Worm (Caenorhabditis elegans) whole organism, L2 larva: ENCODE data around the gene T07E3.4.

Experiments used
- C34F6.9 ChIP-seq: fragments of 150-350 bp; optimal IDR thresholded peaks from 2 replicates; lab custom pipeline; 2014; ENCODE audit warnings: missing biosample characterization, missing genetic modification characterization
- F13H6.1 ChIP-seq: sonication (generic microtip); optimal IDR thresholded peaks from 2 replicates; lab custom pipeline; 2016; ENCODE audit warnings: missing genetic modification characterization, missing compliant biosample characterization
- R02D3.7 ChIP-seq: fragments of 150-350 bp; optimal IDR thresholded peaks from 2 replicates; lab custom pipeline; 2014; ENCODE audit warnings: missing biosample characterization, missing genetic modification characterization
- Y55F3AM.14 ChIP-seq: fragments of 200-800 bp; sonication (Bioruptor generic); optimal IDR thresholded peaks from 2 replicates; lab custom pipeline; 2018; ENCODE audit warnings: mild to moderate bottlenecking, missing genetic modification characterization, missing compliant biosample characterization
- ZK546.5 ChIP-seq: sonication (generic microtip); optimal IDR thresholded peaks from 2 replicates; lab custom pipeline; 2017; ENCODE audit warnings: missing biosample characterization, missing genetic modification characterization
- aly-2 ChIP-seq: fragments of 150-350 bp; optimal IDR thresholded peaks from 2 replicates; lab custom pipeline; 2014; ENCODE audit warnings: missing biosample characterization, missing genetic modification characterization
- ama-1 ChIP-seq: fragments of 150-350 bp; optimal IDR thresholded peaks from 2 replicates; lab custom pipeline; 2018; ENCODE audit warnings: inconsistent platforms
- blmp-1 ChIP-seq: sonication (generic microtip); optimal IDR thresholded peaks from 2 replicates; lab custom pipeline; 2017; ENCODE audit warnings: missing genetic modification characterization, mild to moderate bottlenecking, missing compliant biosample characterization, antibody characterized with exemption, moderate library complexity; ENCODE audit not compliant: insufficient read depth
- ceh-82 ChIP-seq: fragments of 150-350 bp; optimal IDR thresholded peaks from 2 replicates; lab custom pipeline; 2014; ENCODE audit warnings: missing biosample characterization, missing genetic modification characterization
- crh-2 ChIP-seq: sonication (generic microtip); optimal IDR thresholded peaks from 2 replicates; lab custom pipeline; 2017; ENCODE audit warnings: missing biosample characterization, missing genetic modification characterization
- elt-1 ChIP-seq: fragments of 150-350 bp; optimal IDR thresholded peaks from 2 replicates; lab custom pipeline; 2014; ENCODE audit warnings: missing biosample characterization, missing genetic modification characterization
- elt-3 ChIP-seq: sonication (generic microtip); optimal IDR thresholded peaks from 2 replicates; lab custom pipeline; 2017; ENCODE audit warnings: missing biosample characterization, missing genetic modification characterization
- fos-1 ChIP-seq: fragments of 150-350 bp; optimal IDR thresholded peaks from 2 replicates; lab custom pipeline; 2014; ENCODE audit warnings: missing biosample characterization, missing genetic modification characterization
- lin-13 ChIP-seq: fragments of 150-350 bp; optimal IDR thresholded peaks from 2 replicates; lab custom pipeline; 2014; ENCODE audit warnings: missing biosample characterization, missing genetic modification reagents, missing genetic modification characterization
- lin-39 ChIP-seq: fragments of 150-350 bp; optimal IDR thresholded peaks from 2 replicates; lab custom pipeline; 2014; ENCODE audit warnings: missing biosample characterization, missing genetic modification reagents, missing genetic modification characterization
- lsy-2 ChIP-seq, 2 experiments: fragments of 150-350 bp in 1 of 2; sonication (generic microtip) in 1 of 2; optimal IDR thresholded peaks; 2 replicates each; lab custom pipeline; 2014 to 2017; ENCODE audit warnings: missing biosample characterization in 2 of 2, missing genetic modification characterization in 2 of 2
- mab-5 ChIP-seq: fragments of 150-350 bp; optimal IDR thresholded peaks from 2 replicates; lab custom pipeline; 2014; ENCODE audit warnings: missing biosample characterization, missing genetic modification characterization
- mbf-1 ChIP-seq: sonication (generic microtip); optimal IDR thresholded peaks from 2 replicates; lab custom pipeline; 2017; ENCODE audit warnings: missing biosample characterization, missing genetic modification characterization
- mdl-1 ChIP-seq, 2 experiments: fragments of 150-350 bp in 1 of 2; sonication (generic microtip) in 1 of 2; optimal IDR thresholded peaks; 2 replicates each; lab custom pipeline; 2017; ENCODE audit warnings: missing biosample characterization in 2 of 2, missing genetic modification characterization in 2 of 2
- nhr-10 ChIP-seq: sonication (generic microtip); optimal IDR thresholded peaks from 2 replicates; lab custom pipeline; 2017; ENCODE audit warnings: missing biosample characterization, missing genetic modification characterization
- nhr-11 ChIP-seq: fragments of 150-350 bp; optimal IDR thresholded peaks from 2 replicates; lab custom pipeline; 2014; ENCODE audit warnings: missing biosample characterization, missing genetic modification characterization
- nhr-12 ChIP-seq: fragments of 150-350 bp; optimal IDR thresholded peaks from 2 replicates; lab custom pipeline; 2014; ENCODE audit warnings: missing biosample characterization, missing genetic modification characterization
- nhr-129 ChIP-seq: fragments of 150-350 bp; optimal IDR thresholded peaks from 2 replicates; lab custom pipeline; 2014; ENCODE audit warnings: missing biosample characterization, missing genetic modification characterization
- nhr-21 ChIP-seq: fragments of 150-350 bp; optimal IDR thresholded peaks from 2 replicates; lab custom pipeline; 2014; ENCODE audit warnings: missing biosample characterization, missing genetic modification characterization
- nhr-23 ChIP-seq: fragments of 150-350 bp; optimal IDR thresholded peaks from 2 replicates; lab custom pipeline; 2014; ENCODE audit warnings: missing biosample characterization, missing genetic modification reagents, missing genetic modification characterization
- nhr-25 ChIP-seq: fragments of 150-350 bp; sonication (generic microtip); optimal IDR thresholded peaks from 3 replicates; lab custom pipeline; 2014; ENCODE audit warnings: missing biosample characterization, missing genetic modification characterization
- nhr-77 ChIP-seq: fragments of 150-350 bp; optimal IDR thresholded peaks from 2 replicates; lab custom pipeline; 2014; ENCODE audit warnings: missing biosample characterization, missing genetic modification characterization
- sem-4 ChIP-seq: fragments of 150-350 bp; optimal IDR thresholded peaks from 2 replicates; lab custom pipeline; 2014; ENCODE audit warnings: missing biosample characterization, missing genetic modification reagents, missing genetic modification characterization
- skn-1 ChIP-seq: sonication (generic microtip); optimal IDR thresholded peaks from 2 replicates; lab custom pipeline; 2017; ENCODE audit warnings: missing biosample characterization, missing genetic modification characterization
- sma-9 ChIP-seq, 2 experiments: fragments of 150-350 bp in 1 of 2; sonication (generic microtip) in 1 of 2; optimal IDR thresholded peaks; 2 replicates each; lab custom pipeline; 2014 to 2016; ENCODE audit warnings: missing genetic modification characterization in 2 of 2, mild to moderate bottlenecking in 1 of 2, missing biosample characterization in 1 of 2, missing compliant biosample characterization in 1 of 2, missing genetic modification reagents in 1 of 2, moderate library complexity in 1 of 2
- snpc-4 ChIP-seq: fragments of 150-350 bp; optimal IDR thresholded peaks from 2 replicates; lab custom pipeline; 2014; ENCODE audit warnings: missing biosample characterization, missing genetic modification characterization
- unc-39 ChIP-seq: fragments of 150-350 bp; optimal IDR thresholded peaks from 2 replicates; lab custom pipeline; 2014; ENCODE audit warnings: missing biosample characterization, missing genetic modification characterization
- unc-55 ChIP-seq: fragments of 150-350 bp; sonication (generic microtip); optimal IDR thresholded peaks from 3 replicates; lab custom pipeline; 2014; ENCODE audit warnings: missing biosample characterization, missing genetic modification reagents, missing genetic modification characterization
- unc-62 ChIP-seq: fragments of 150-350 bp; optimal IDR thresholded peaks from 2 replicates; lab custom pipeline; 2014; ENCODE audit warnings: missing biosample characterization, missing genetic modification reagents, missing genetic modification characterization
- zag-1 ChIP-seq: fragments of 150-350 bp; optimal IDR thresholded peaks from 2 replicates; lab custom pipeline; 2014; ENCODE audit warnings: missing biosample characterization, missing genetic modification characterization
- ztf-11 ChIP-seq: sonication (generic microtip); optimal IDR thresholded peaks from 2 replicates; lab custom pipeline; 2017; ENCODE audit warnings: missing biosample characterization, missing genetic modification characterization
- ztf-4 ChIP-seq: fragments of 150-350 bp; optimal IDR thresholded peaks from 2 replicates; lab custom pipeline; 2014; ENCODE audit warnings: missing biosample characterization, missing genetic modification characterization

T07E3.4 gene

DNA sequence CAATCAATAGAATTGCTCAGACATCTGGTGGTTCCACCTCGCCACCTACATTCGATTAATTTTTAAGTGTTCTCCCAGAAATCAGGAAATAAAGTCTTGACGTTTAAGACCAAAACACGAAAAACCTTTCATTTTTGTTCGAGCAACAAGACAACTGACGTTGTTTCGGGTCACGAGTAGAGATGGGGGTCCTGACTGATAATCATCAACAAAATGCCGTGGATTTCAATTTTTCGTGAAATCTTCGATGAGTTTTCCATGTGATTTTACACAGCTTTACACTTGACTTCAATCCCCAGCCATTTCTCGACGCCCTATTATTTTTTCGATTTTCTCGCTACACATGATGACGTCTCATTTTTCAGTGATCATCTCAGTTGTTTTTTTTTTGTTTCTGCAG, 26.7 kb upstream of the T07E3.4 start:
- TF ChIP-seq lsy-2 (tag; optimal IDR thresholded peaks at IDR 0.05; lab: Kevin White, UChicago), result peak in 1 of 2 experiments; percentile 47
- peak; percentile 34 for TF ChIP-seq sma-9 (GFP tag; optimal IDR thresholded peaks at IDR 0.05; lab: Kevin White, UChicago)
- no peak for TF ChIP-seq sma-9 (tag; optimal IDR thresholded peaks at IDR 0.05; lab: Kevin White, UChicago)
- peak; percentile 12 for TF ChIP-seq C34F6.9 (tag; lab: Kevin White, UChicago)
- peak; percentile 69 for TF ChIP-seq nhr-129 (tag; lab: Kevin White, UChicago)
- TF ChIP-seq F13H6.1 (tag; lab: Kevin White, UChicago), result peak; percentile 24
- no peak for TF ChIP-seq zag-1 (tag; lab: Kevin White, UChicago)

DNA sequence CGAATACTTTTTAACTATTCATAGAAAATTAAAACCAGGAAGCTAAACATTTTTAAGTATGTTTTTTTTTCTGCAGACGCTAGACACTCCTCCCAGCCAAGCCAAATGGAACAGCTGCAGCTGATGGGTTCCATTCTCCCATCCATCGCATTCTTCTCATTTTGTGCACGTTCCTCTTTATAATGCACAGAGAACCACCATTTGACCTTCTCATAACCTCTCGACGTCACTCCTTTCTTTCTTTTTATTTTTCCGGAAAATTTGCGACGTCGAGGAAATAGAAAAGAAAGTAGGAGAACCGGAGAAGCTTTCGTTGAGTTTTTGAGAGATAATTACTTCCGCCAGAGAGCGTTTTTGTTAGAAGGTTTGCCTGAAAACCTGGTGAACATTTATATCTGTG, 26.1 kb upstream of the T07E3.4 start:
- TF ChIP-seq sem-4 (tag; lab: Kevin White, UChicago), result peak; percentile 23
- TF ChIP-seq elt-1, result no peak
- TF ChIP-seq R02D3.7 (tag; lab: Kevin White, UChicago), result no peak
- TF ChIP-seq unc-55, result no peak
- TF ChIP-seq ztf-11, result no peak
- peak; percentile 66 for TF ChIP-seq ama-1 (lab: Kevin White, UChicago)
- peak in 1 of 2 experiments; percentile 23 for TF ChIP-seq lsy-2 (tag; optimal IDR thresholded peaks at IDR 0.05; lab: Kevin White, UChicago)
- TF ChIP-seq sma-9 (GFP tag; optimal IDR thresholded peaks at IDR 0.05; lab: Kevin White, UChicago), result peak; percentile 27
- TF ChIP-seq sma-9 (tag; optimal IDR thresholded peaks at IDR 0.05; lab: Kevin White, UChicago), result no peak
- TF ChIP-seq lin-39, result no peak
- TF ChIP-seq unc-39, result no peak
- TF ChIP-seq F13H6.1 (tag; lab: Kevin White, UChicago), result peak; percentile 40
- no peak for TF ChIP-seq nhr-10 (tag; lab: Kevin White, UChicago)
- no peak for TF ChIP-seq crh-2 (tag; lab: Kevin White, UChicago)
- TF ChIP-seq lin-13 (GFP tag; lab: Kevin White, UChicago), result peak; percentile 27
- no peak for TF ChIP-seq unc-62
- TF ChIP-seq zag-1 (tag; lab: Kevin White, UChicago), result no peak
- peak; percentile 25 for TF ChIP-seq C34F6.9 (tag; lab: Kevin White, UChicago)
- TF ChIP-seq nhr-77 (tag; lab: Kevin White, UChicago), result no peak
- no peak for TF ChIP-seq nhr-21 (tag; lab: Kevin White, UChicago)
- TF ChIP-seq ceh-82 (tag; lab: Kevin White, UChicago), result no peak
- TF ChIP-seq nhr-129 (tag; lab: Kevin White, UChicago), result peak; percentile 37

DNA sequence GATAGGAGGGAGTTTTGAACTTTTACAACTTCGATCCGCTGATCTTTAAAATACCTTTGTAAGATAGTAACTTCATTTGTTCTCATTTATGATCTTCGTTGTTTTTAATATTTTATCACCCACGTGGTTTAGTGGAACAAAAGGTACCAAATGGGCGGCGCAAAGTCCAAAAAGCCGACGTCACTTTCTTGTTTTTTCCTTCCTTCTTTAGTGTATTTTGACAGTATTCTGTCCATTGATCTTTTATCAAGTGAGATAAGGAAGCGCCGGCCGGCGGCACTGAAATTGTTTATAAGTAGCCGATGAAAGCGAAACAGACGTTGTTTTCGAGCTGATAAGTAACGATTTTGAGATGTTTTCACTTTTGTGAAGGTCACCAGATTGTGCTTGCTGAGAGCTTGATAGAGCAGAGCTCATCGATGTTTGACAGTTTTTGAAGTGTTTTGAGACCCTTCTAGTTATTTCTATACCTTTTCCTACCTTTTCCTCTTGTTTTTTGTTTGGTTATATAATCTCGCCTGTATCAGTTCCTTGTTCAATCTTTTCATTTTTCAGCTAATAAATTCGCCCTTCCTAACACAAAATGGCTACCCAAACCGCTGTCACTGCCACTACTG, 25.2 kb upstream of the T07E3.4 start, which contains the start of gene K04C2.3:
TSS of gene K04C2.3 (plus strand) at position 556 of the 617 bp plus-strand sequence.
- TF ChIP-seq nhr-23 (tag; lab: Kevin White, UChicago), result no peak
- no peak for TF ChIP-seq unc-62
- TF ChIP-seq ZK546.5 (tag; lab: Kevin White, UChicago), result no peak
- TF ChIP-seq fos-1 (tag; lab: Kevin White, UChicago), result no peak
- TF ChIP-seq nhr-25 (tag; lab: Kevin White, UChicago), result peak; percentile 7
- TF ChIP-seq unc-39, result no peak
- no peak for TF ChIP-seq R02D3.7 (tag; lab: Kevin White, UChicago)
- TF ChIP-seq lsy-2 (tag; optimal IDR thresholded peaks at IDR 0.05; lab: Kevin White, UChicago), result peak in 1 of 2 experiments; percentile 10
- no peak for TF ChIP-seq lin-39
- TF ChIP-seq ztf-11, result no peak
- peak; percentile 46 for TF ChIP-seq blmp-1 (tag; lab: Kevin White, UChicago)
- no peak for TF ChIP-seq nhr-10 (tag; lab: Kevin White, UChicago)
- no peak for TF ChIP-seq mbf-1 (tag; lab: Kevin White, UChicago)
- no peak for TF ChIP-seq F13H6.1 (tag; lab: Kevin White, UChicago)
- TF ChIP-seq nhr-12, result no peak
- no peak for TF ChIP-seq lin-13 (GFP tag; lab: Kevin White, UChicago)
- TF ChIP-seq Y55F3AM.14 (GFP tag; lab: Kevin White, UChicago), result no peak
- TF ChIP-seq crh-2 (tag; lab: Kevin White, UChicago), result peak; percentile 29
- no peak for TF ChIP-seq sem-4 (tag; lab: Kevin White, UChicago)
- TF ChIP-seq ztf-4, result no peak
- TF ChIP-seq snpc-4, result no peak
- no peak for TF ChIP-seq mdl-1 (tag; optimal IDR thresholded peaks at IDR 0.05; lab: Kevin White, UChicago)
- no peak for TF ChIP-seq skn-1 (tag; lab: Kevin White, UChicago)
- TF ChIP-seq zag-1 (tag; lab: Kevin White, UChicago), result no peak
- TF ChIP-seq mab-5 (tag; lab: Kevin White, UChicago), result no peak
- no peak for TF ChIP-seq nhr-129 (tag; lab: Kevin White, UChicago)
- TF ChIP-seq sma-9 (GFP tag; optimal IDR thresholded peaks at IDR 0.05; lab: Kevin White, UChicago), result peak; percentile 70
- TF ChIP-seq sma-9 (tag; optimal IDR thresholded peaks at IDR 0.05; lab: Kevin White, UChicago), result no peak
- TF ChIP-seq nhr-11 (tag; lab: Kevin White, UChicago), result no peak
- no peak for TF ChIP-seq elt-3 (tag; lab: Kevin White, UChicago)
- TF ChIP-seq nhr-21 (tag; lab: Kevin White, UChicago), result peak; percentile 11
- no peak for TF ChIP-seq unc-55
- TF ChIP-seq aly-2 (tag; lab: Kevin White, UChicago), result no peak
